Worm (Caenorhabditis elegans): ENCODE data around the gene M01H9.5.

The M01H9.5 gene

DNA sequence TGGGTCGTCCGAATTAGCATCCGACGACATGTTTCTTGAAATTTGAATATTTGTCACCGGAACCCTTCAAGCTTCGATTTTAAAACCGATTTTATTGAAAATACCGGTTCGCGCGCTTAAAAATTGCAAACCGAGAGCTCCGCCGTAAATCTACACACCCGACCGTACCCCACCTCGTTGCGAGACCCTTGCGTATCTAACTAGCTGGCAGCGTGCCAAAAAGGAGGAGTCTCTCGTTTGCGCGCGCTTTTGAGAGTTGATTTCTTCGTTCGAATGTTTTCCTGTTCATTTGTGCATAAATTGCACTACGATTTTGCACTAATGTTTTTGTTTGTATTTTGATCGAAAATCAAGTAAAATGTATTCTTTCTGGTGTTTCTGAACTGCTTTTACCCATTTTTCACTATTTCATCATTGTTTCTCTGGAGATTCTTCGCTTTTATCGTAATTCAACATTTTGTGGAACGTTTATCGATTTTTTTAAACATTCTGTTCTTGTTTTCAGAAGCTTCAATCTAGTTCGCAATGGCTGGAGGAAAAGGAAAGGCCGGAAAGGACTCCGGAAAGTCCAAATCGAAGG, 19.5 kb upstream of the M01H9.5 start, which contains the start of the genes wapl-1 and htz-1 (continued):
- TF ChIP-seq F37B4.10 (GFP tag; IDR thresholded peaks at IDR 0.05) (no peak), unc-130 (GFP tag; optimal IDR thresholded peaks at IDR 0.05) (peak; percentile 74), lsl-1 (GFP tag; optimal IDR thresholded peaks at IDR 0.05) (peak; percentile 96), ztf-6 (GFP tag; IDR thresholded peaks at IDR 0.05) (no peak; the same call in 1 of the 2 replicates), ztf-3 (GFP tag; optimal IDR thresholded peaks at IDR 0.05) (no peak), lag-1 (GFP tag; IDR thresholded peaks at IDR 0.05) (no peak), ccch-3 (GFP tag; optimal IDR thresholded peaks at IDR 0.05) (no peak), F49E8.2 (tag; optimal IDR thresholded peaks at IDR 0.05; ENCODE audit: insufficient read depth) (peak; percentile 78), lsy-27 (tag; optimal IDR thresholded peaks at IDR 0.05; ENCODE audit: borderline replicate concordance, insufficient read depth) (peak; percentile 63), madf-6 (GFP tag; IDR thresholded peaks at IDR 0.05) (peak; percentile 96), dox-1 (GFP tag; IDR thresholded peaks at IDR 0.05) (peak; percentile 97), let-607 (tag; optimal IDR thresholded peaks at IDR 0.05) (peak; percentile 36 to 56), pbrm-1 (GFP tag; IDR thresholded peaks at IDR 0.05) (peak; percentile 94), T07F8.4 (tag; optimal IDR thresholded peaks at IDR 0.05) (no peak), ceh-79 (tag; optimal IDR thresholded peaks at IDR 0.05) (no peak), Y53F4B.3 (GFP tag; IDR thresholded peaks at IDR 0.05) (no peak), egl-18 (GFP tag; IDR thresholded peaks at IDR 0.05) (no peak), nfya-1 (tag; optimal IDR thresholded peaks at IDR 0.05; ENCODE audit: borderline replicate concordance, insufficient read depth) (no peak), F55B11.4 (tag; optimal IDR thresholded peaks at IDR 0.05; ENCODE audit: borderline replicate concordance, insufficient read depth) (no peak), B0336.3 (GFP tag; IDR thresholded peaks at IDR 0.05) (peak; percentile 88), ceh-27 (GFP tag; optimal IDR thresholded peaks at IDR 0.05) (peak; percentile 94), snpc-1.1 (tag; optimal IDR thresholded peaks at IDR 0.05; ENCODE audit: insufficient read depth) (peak; percentile 45), ztf-18 (tag; optimal IDR thresholded peaks at IDR 0.05) (peak; percentile 79), F52B5.7 (tag; optimal IDR thresholded peaks at IDR 0.05) (peak; percentile 50), snpc-4 (GFP tag; optimal IDR thresholded peaks at IDR 0.05) (peak; percentile 23), snpc-4 (tag; optimal IDR thresholded peaks at IDR 0.05) (peak; percentile 73 to 85 (median 83)), B0261.1 (tag; optimal IDR thresholded peaks at IDR 0.05) (no peak), dpff-1 (tag; optimal IDR thresholded peaks at IDR 0.05) (no peak), madf-3 (GFP tag; IDR thresholded peaks at IDR 0.05) (peak; percentile 92), F57C9.4 (tag; optimal IDR thresholded peaks at IDR 0.05) (peak; percentile 25), akir-1 (GFP tag; optimal IDR thresholded peaks at IDR 0.05) (peak; percentile 54), him-1 (tag; optimal IDR thresholded peaks at IDR 0.05) (no peak), aptf-2 (GFP tag; conservative IDR thresholded peaks at IDR 0.05) (no peak), hsf-1 (GFP tag; IDR thresholded peaks at IDR 0.05) (peak; percentile 85)

DNA sequence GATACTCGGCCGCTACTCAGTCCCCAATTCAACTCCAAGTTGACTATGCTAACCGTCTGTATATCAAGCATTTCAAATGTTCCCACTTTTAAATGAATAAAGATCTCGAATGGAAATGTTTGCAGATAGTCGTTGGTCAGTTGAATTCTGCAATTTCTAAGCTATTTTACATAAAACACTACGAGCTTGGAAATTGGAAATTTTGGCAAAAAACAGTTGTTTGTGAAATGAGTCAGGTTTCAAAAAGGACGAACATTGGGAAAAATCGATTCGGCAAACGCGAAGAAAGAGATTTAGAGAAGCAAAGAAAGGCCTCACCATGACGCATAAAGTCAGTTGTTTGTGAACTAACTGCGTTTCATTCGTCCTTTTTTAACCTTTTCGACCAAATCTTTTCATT, 18.4 kb upstream of the M01H9.5 start:
- TF ChIP-seq ekl-4 (GFP tag; IDR thresholded peaks at IDR 0.05), result 0 out of 2 replicates have a peak, but pooled peaks have one; percentile 19
- TF ChIP-seq hrde-1 (tag; optimal IDR thresholded peaks at IDR 0.05; ENCODE audit: borderline replicate concordance), result peak; percentile 13
- 0 out of 2 replicates have a peak, but pooled peaks have one; percentile 41 for TF ChIP-seq ceh-58 (GFP tag; IDR thresholded peaks at IDR 0.05)
- peak; percentile 1 for TF ChIP-seq attf-5 (GFP tag; optimal IDR thresholded peaks at IDR 0.05)
- peak; percentile 66 for TF ChIP-seq hsf-1 (GFP tag; IDR thresholded peaks at IDR 0.05)
- no peak for TF ChIP-seq tbx-9 (tag; optimal IDR thresholded peaks at IDR 0.05; ENCODE audit: borderline replicate concordance)
- TF ChIP-seq attf-6 (GFP tag; IDR thresholded peaks at IDR 0.05), result peak; percentile 63
- no peak for TF ChIP-seq madf-10 (tag; optimal IDR thresholded peaks at IDR 0.05)
- no peak for TF ChIP-seq dpl-1 (GFP tag; optimal IDR thresholded peaks at IDR 0.05)
- TF ChIP-seq snpc-1.3 (tag; optimal IDR thresholded peaks at IDR 0.05; ENCODE audit: insufficient read depth), result peak; percentile 39
- no peak for TF ChIP-seq egl-18 (GFP tag; IDR thresholded peaks at IDR 0.05)
- peak; percentile 12; the same call in 1 of the 2 replicates for TF ChIP-seq Y95B8A.8 (GFP tag; IDR thresholded peaks at IDR 0.05)
- peak; percentile 81 for TF ChIP-seq Y53G8AR.9 (GFP tag; conservative IDR thresholded peaks at IDR 0.05)
- peak; percentile 71; the same call in 1 of the 2 replicates for TF ChIP-seq lin-26 (GFP tag; IDR thresholded peaks at IDR 0.05)
- TF ChIP-seq tbp1 (GFP tag; optimal IDR thresholded peaks at IDR 0.05), result peak; percentile 13
- no peak for TF ChIP-seq nhr-80 (tag; optimal IDR thresholded peaks at IDR 0.05)
